Fruit fly (Drosophila melanogaster) whole organism, wandering third instar larva: Measurements from ENCODE around the gene CG32536.

ENCODE experiments used
- CG32264 ChIP-seq: fragments of 200-800 bp; sonication (Bioruptor generic); optimal IDR thresholded peaks from 2 replicates; lab custom pipeline; 2016; ENCODE audit warnings: missing biosample characterization, missing genetic modification characterization
- Hr78 ChIP-seq: fragments of >200 bp; optimal IDR thresholded peaks from 2 replicates; lab custom pipeline; 2017; ENCODE audit warnings: missing biosample characterization, missing genetic modification characterization
- Hr83 ChIP-seq: fragments of 200-300 bp; sonication (Bioruptor generic); optimal IDR thresholded peaks from 2 replicates; lab custom pipeline; 2016; ENCODE audit warnings: missing biosample characterization, mild to moderate bottlenecking, missing genetic modification characterization, moderate library complexity; ENCODE audit not compliant: poor library complexity, severe bottlenecking
- N ChIP-seq: fragments of >200 bp; optimal IDR thresholded peaks from 2 replicates; lab custom pipeline; 2018; ENCODE audit warnings: missing biosample characterization, missing external identifiers, missing genetic modification characterization
- OdsH ChIP-seq: fragments of 200-800 bp; sonication (Bioruptor generic); optimal IDR thresholded peaks from 2 replicates; lab custom pipeline; 2016; ENCODE audit warnings: missing biosample characterization, mild to moderate bottlenecking, missing genetic modification characterization
- Sp1 ChIP-seq: fragments of 200-800 bp; sonication (Bioruptor generic); optimal IDR thresholded peaks from 3 replicates; lab custom pipeline; 2019; ENCODE audit warnings: missing biosample characterization, mild to moderate bottlenecking, missing genetic modification characterization, moderate library complexity
- Vsx2 ChIP-seq: fragments of 200-300, 225-300 bp; sonication (Bioruptor generic); optimal IDR thresholded peaks from 2 replicates; lab custom pipeline; 2018; ENCODE audit warnings: missing biosample characterization, missing genetic modification characterization; ENCODE audit not compliant: partially characterized antibody
- dsf ChIP-seq: sonication (Bioruptor generic); optimal IDR thresholded peaks from 2 replicates; lab custom pipeline; 2016; ENCODE audit warnings: missing biosample characterization, missing genetic modification characterization, borderline replicate concordance
- ey ChIP-seq: fragments of 200-800 bp; sonication (Bioruptor generic); optimal IDR thresholded peaks from 2 replicates; lab custom pipeline; 2016; ENCODE audit warnings: missing biosample characterization, missing genetic modification characterization
- psq ChIP-seq: fragments of 200-800 bp; sonication (Bioruptor generic); optimal IDR thresholded peaks from 3 replicates; lab custom pipeline; 2017; ENCODE audit warnings: missing biosample characterization, mild to moderate bottlenecking, missing genetic modification characterization, moderate library complexity
- sage ChIP-seq: fragments of 200-800 bp; sonication (Bioruptor generic); optimal IDR thresholded peaks from 2 replicates; lab custom pipeline; 2016; ENCODE audit warnings: missing biosample characterization, mild to moderate bottlenecking, missing genetic modification characterization
- woc ChIP-seq: sonication (Bioruptor generic); optimal IDR thresholded peaks from 2 replicates; lab custom pipeline; 2016; ENCODE audit warnings: missing biosample characterization, mild to moderate bottlenecking, missing genetic modification characterization

DNA sequence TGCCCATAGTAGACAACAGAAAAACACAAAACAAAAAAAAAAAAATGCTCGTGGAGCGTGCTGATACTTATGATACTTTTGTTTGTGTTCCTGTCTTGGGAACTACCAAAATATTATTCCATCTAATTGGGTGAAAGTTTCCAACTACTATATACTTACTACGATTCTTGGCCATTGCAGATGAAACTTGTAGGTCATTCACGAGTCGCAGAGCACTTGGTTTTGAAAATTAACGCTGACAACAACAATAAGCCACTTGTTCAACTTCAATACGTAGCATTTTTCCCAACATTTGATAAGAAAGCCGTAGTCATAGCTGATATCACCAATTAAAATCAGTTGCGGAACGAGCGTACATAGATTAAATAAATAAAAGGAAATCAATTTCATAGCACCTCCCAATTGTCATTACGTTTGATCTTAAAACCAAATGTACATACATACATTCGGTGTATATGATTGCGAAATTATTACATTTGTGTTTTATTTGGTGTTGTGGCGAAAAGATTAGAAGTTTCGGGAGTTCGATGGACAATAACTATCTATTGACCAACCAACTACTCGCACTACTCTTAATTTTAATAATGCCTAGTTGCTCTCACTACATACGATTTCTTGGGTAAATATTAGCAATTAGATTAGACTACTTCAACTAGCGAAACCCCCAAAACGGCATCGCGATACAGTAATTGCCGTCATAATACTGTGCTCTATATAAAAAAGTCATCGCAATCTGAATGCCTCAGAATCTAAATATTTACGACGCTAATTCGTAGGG is 48.1 kb upstream of the CG32536 start:
- TF ChIP-seq Hr78 (GFP tag; lab: Kevin White, UChicago) (no peak), psq (GFP tag; lab: Kevin White, UChicago) (no peak), woc (GFP tag; lab: Kevin White, UChicago) (no peak), dsf (no peak), N (no peak), OdsH (GFP tag; lab: Kevin White, UChicago) (no peak), Sp1 (GFP tag; lab: Kevin White, UChicago) (no peak), sage (GFP tag; lab: Kevin White, UChicago) (no peak), ey (GFP tag; lab: Kevin White, UChicago) (no peak), CG32264 (GFP tag; lab: Kevin White, UChicago) (no peak), Hr83 (GFP tag; lab: Kevin White, UChicago) (no peak), Vsx2 (no peak)
